Fruit fly (Drosophila melanogaster): ENCODE results near the gene CG42556.

dm6 chr2L:16857131-16857530 lies 32.6 kb upstream of the CG42556 start:
- no peak for TF ChIP-seq sv (GFP tag; optimal IDR thresholded peaks at IDR 0.05)
- no peak for TF ChIP-seq sage (GFP tag; optimal IDR thresholded peaks at IDR 0.05)
- no peak for TF ChIP-seq N (GFP tag; optimal IDR thresholded peaks at IDR 0.05)
- no peak for TF ChIP-seq woc (GFP tag; optimal IDR thresholded peaks at IDR 0.05)
- no peak for TF ChIP-seq CrebA (GFP tag; optimal IDR thresholded peaks at IDR 0.05; ENCODE audit: borderline replicate concordance)
